Worm (Caenorhabditis elegans): ENCODE results near the gene srw-138.

The srw-138 gene

DNA sequence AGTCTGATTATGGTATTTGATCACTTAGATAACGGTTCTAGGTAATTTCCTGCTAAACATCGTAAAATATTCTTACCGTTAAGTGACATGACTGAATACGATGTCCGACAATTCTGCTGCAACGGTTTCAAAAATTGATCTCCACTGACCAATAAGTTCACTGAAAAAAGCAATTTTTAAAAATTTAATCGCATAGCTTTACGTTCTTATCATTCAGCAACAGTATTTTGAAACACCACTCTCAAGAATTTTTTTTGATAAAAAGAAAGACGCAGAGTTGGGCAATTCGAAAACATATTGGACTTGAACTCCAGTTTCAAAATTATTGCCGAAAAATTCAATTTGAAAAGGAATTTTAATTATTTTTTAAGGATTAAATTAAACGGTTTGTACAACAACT, 35.3 kb downstream of the srw-138 start, which contains the start of gene C31B8.12:
Gene C31B8.12 (minus strand): TSS at position 101 of the 400 bp plus-strand sequence.
- TF ChIP-seq pros-1 (tag; optimal IDR thresholded peaks at IDR 0.05) = no peak
- no peak for TF ChIP-seq ceh-31 (tag; optimal IDR thresholded peaks at IDR 0.05)
- no peak for TF ChIP-seq mec-3 (tag; optimal IDR thresholded peaks at IDR 0.05; ENCODE audit: borderline replicate concordance)
- no peak for TF ChIP-seq syd-9 (tag; optimal IDR thresholded peaks at IDR 0.05)
- TF ChIP-seq tbx-2 (tag; optimal IDR thresholded peaks at IDR 0.05) = no peak

DNA sequence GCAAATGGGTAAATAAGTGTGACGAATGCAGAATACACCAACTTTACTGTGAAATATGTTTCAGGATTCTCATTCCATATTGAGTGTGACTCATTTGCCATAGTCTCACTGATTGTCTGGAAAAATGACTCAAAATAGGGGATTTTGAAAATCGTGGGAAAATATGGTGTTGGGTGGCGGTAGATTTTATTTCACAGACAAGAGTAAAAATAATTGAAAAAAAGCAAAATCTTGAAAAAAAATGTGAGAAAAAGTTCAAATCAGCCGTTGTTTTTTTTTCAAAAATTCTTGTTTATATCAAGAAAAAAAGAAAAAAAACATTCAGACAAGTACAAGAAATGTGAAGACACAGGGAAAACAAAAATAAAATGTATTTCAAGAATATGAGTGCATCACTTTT, 40.3 kb downstream of the srw-138 start, which contains the start of gene srh-38:
Gene srh-38 (minus strand): TSS at position 101 of the 400 bp plus-strand sequence.
- no peak for TF ChIP-seq sox-2 (GFP tag; IDR thresholded peaks at IDR 0.05)

DNA sequence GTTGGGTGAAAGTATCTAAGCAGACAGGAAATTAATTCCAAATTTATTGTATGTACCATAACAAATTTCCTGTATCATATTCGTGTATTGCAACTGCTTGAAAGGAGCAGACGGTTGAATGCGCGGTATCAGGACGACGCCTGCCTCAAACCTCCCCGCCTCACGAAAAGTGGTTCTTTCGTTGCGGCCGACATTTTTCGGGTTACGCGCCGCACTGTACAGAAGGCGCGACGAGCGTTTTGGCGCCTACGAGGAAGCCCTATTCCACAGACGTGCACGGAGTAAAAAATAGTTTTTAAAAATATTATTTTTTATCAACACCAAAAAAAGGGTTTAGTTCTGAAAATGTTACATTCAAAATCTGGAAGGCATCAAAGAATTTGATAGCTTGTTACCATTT, 42.7 kb downstream of the srw-138 start:
- TF ChIP-seq Y22D7AL.16 (tag; optimal IDR thresholded peaks at IDR 0.05) = no peak
- TF ChIP-seq hlh-13 (GFP tag; optimal IDR thresholded peaks at IDR 0.05) = no peak
- no peak for TF ChIP-seq C08G9.2 (tag; optimal IDR thresholded peaks at IDR 0.05)
- TF ChIP-seq ets-4 (tag; optimal IDR thresholded peaks at IDR 0.05) = no peak
- TF ChIP-seq C38D4.7 (GFP tag; optimal IDR thresholded peaks at IDR 0.05) = no peak
- no peak for TF ChIP-seq K09A11.1 (tag; optimal IDR thresholded peaks at IDR 0.05; ENCODE audit: insufficient read depth)
- TF ChIP-seq pax-1 (tag; optimal IDR thresholded peaks at IDR 0.05) = no peak
- TF ChIP-seq ceh-18 (tag; optimal IDR thresholded peaks at IDR 0.05) = no peak
- TF ChIP-seq zip-5 (tag; optimal IDR thresholded peaks at IDR 0.05) = no peak
- no peak for TF ChIP-seq gmeb-2 (tag; optimal IDR thresholded peaks at IDR 0.05)
- no peak for TF ChIP-seq nfya-1 (tag; optimal IDR thresholded peaks at IDR 0.05)
- TF ChIP-seq elt-2 (tag; optimal IDR thresholded peaks at IDR 0.05) = no peak
- TF ChIP-seq unc-42 (tag; optimal IDR thresholded peaks at IDR 0.05) = no peak
- no peak for TF ChIP-seq pros-1 (tag; optimal IDR thresholded peaks at IDR 0.05)

DNA sequence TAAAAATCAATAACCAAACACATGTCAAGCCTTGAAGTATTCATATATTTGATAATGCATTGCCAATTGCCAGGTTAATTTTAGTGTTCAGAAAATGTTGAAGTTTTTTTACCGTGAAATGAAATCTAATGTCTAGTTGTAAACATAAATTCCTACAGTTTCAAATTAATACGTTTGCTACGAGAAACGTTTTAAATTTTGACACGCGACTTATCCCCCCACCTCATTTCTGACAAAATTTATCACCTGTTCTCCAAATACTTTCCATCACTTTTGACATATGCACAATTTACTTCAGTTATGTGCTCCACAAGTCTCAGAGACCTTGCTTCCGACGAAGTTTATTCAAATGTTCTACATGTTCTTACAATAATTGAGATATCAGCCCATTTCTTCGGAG, 48.9 kb downstream of the srw-138 start, which contains the start of gene srh-146:
Gene srh-146 (plus strand): TSS at position 301 of the 400 bp plus-strand sequence.
- TF ChIP-seq pax-1 (tag; optimal IDR thresholded peaks at IDR 0.05) = no peak
- TF ChIP-seq unc-3 (GFP tag; conservative IDR thresholded peaks at IDR 0.05) = no peak
- TF ChIP-seq unc-3 (tag; optimal IDR thresholded peaks at IDR 0.05) = no peak
- TF ChIP-seq ztf-16 (tag; optimal IDR thresholded peaks at IDR 0.05) = no peak
- TF ChIP-seq sdc-2 (tag; optimal IDR thresholded peaks at IDR 0.05) = no peak
- no peak for TF ChIP-seq zip-5 (tag; optimal IDR thresholded peaks at IDR 0.05)
- no peak for TF ChIP-seq ama-1 (optimal IDR thresholded peaks at IDR 0.05)
- TF ChIP-seq ceh-45 (GFP tag; IDR thresholded peaks at IDR 0.05) = no peak
- no peak for TF ChIP-seq C38D4.7 (GFP tag; optimal IDR thresholded peaks at IDR 0.05)
- TF ChIP-seq npax-4 (tag; optimal IDR thresholded peaks at IDR 0.05) = no peak
- TF ChIP-seq nhr-11 (tag; optimal IDR thresholded peaks at IDR 0.05) = no peak
- TF ChIP-seq ceh-6 (GFP tag; optimal IDR thresholded peaks at IDR 0.05) = no peak
- no peak for TF ChIP-seq ceh-14 (tag; optimal IDR thresholded peaks at IDR 0.05)
- no peak for TF ChIP-seq ref-2 (tag; optimal IDR thresholded peaks at IDR 0.05)
- no peak for TF ChIP-seq gmeb-2 (tag; optimal IDR thresholded peaks at IDR 0.05)
- no peak for TF ChIP-seq unc-42 (tag; optimal IDR thresholded peaks at IDR 0.05)
- no peak for TF ChIP-seq ttx-3 (tag; optimal IDR thresholded peaks at IDR 0.05)
- TF ChIP-seq mec-3 (tag; optimal IDR thresholded peaks at IDR 0.05; ENCODE audit: borderline replicate concordance) = no peak
- no peak for TF ChIP-seq ceh-24 (tag; optimal IDR thresholded peaks at IDR 0.05)
- no peak for TF ChIP-seq Y22D7AL.16 (tag; optimal IDR thresholded peaks at IDR 0.05)
- TF ChIP-seq K02D7.2 (tag; optimal IDR thresholded peaks at IDR 0.05) = no peak

DNA sequence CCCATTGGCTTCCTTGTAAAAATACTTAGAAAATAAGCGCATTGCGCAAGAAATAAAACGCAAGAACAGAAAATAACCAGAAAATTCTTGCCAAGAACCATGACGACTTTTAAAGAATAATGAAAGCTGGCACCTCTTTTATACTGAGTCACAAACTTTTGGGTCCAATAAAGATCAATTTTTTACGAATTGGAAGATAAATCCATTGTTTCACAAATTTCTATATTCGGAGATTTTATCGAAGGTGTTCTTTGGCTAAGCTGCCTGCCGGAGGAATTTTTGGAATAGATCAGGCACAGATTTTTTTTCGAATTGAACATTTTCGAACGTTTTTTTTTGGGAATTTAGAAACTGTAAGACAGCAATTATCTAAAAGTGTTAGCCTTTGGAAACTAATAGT, 50.0 kb downstream of the srw-138 start, which contains the start of gene C31B8.9:
Gene C31B8.9 (minus strand): TSS at position 101 of the 400 bp plus-strand sequence.
- no peak for TF ChIP-seq ttx-3 (tag; optimal IDR thresholded peaks at IDR 0.05)
- no peak for TF ChIP-seq ama-1 (optimal IDR thresholded peaks at IDR 0.05)
- TF ChIP-seq ceh-45 (GFP tag; IDR thresholded peaks at IDR 0.05) = no peak
- TF ChIP-seq rnt-1 (tag; optimal IDR thresholded peaks at IDR 0.05) = no peak
